Fruit fly (Drosophila melanogaster) whole organism, embryonic: ENCODE data around the gene BORCS5.
A peak's percentile ranks its signal among the peaks of the same experiment; 100 is the strongest.

Source experiments
- CG10959 ChIP-seq: fragments of 200-800 bp; sonication (Bioruptor generic); IDR thresholded peaks from 2 replicates; pipeline ENCODE4 v1.3.6; 2022; ENCODE audit warnings: missing biosample characterization, missing genetic modification characterization
- CG12299 ChIP-seq: fragments of 200-800 bp; sonication (Bioruptor generic); optimal IDR thresholded peaks from 2 replicates; lab custom pipeline; 2018; ENCODE audit warnings: missing biosample characterization, mild to moderate bottlenecking, missing genetic modification characterization
- CG12769 ChIP-seq: fragments of 200-800 bp; sonication (Bioruptor generic); optimal IDR thresholded peaks from 2 replicates; lab custom pipeline; 2019; ENCODE audit warnings: missing biosample characterization, mild to moderate bottlenecking, missing genetic modification characterization, moderate library complexity
- CG13894 ChIP-seq: fragments of 200-800 bp; sonication (Bioruptor generic); optimal IDR thresholded peaks from 3 replicates; lab custom pipeline; 2018; ENCODE audit warnings: missing biosample characterization, mild to moderate bottlenecking, missing genetic modification characterization, moderate library complexity
- CG16779 ChIP-seq: fragments of 200-800 bp; sonication (Bioruptor generic); IDR thresholded peaks from 2 replicates; pipeline ENCODE4 v1.3.6; 2022; ENCODE audit warnings: missing biosample characterization, missing genetic modification characterization
- CG17361 ChIP-seq: fragments of 200-800 bp; sonication (Bioruptor generic); IDR thresholded peaks from 3 replicates; pipeline ENCODE4 v1.3.6; 2022; ENCODE audit warnings: missing biosample characterization, missing genetic modification characterization
- CG17385 ChIP-seq: fragments of 200-800 bp; sonication (Bioruptor generic); optimal IDR thresholded peaks from 3 replicates; lab custom pipeline; 2018; ENCODE audit warnings: missing biosample characterization, mild to moderate bottlenecking, missing genetic modification characterization
- CG18476 ChIP-seq: fragments of 200-800 bp; sonication (Bioruptor generic); optimal IDR thresholded peaks from 2 replicates; lab custom pipeline; 2016; ENCODE audit warnings: missing biosample characterization, mild to moderate bottlenecking, missing genetic modification characterization
- CG31365 ChIP-seq: fragments of 200-800 bp; sonication (Bioruptor generic); optimal IDR thresholded peaks from 2 replicates; lab custom pipeline; 2018; ENCODE audit warnings: missing biosample characterization, mild to moderate bottlenecking, missing genetic modification characterization
- CG32532 ChIP-seq: fragments of 200-800 bp; sonication (Bioruptor generic); IDR thresholded peaks from 2 replicates; pipeline ENCODE4 v1.3.6; 2022; ENCODE audit warnings: missing biosample characterization, missing genetic modification characterization
- CG34422 ChIP-seq: fragments of 200-800 bp; sonication (Bioruptor generic); IDR thresholded peaks from 3 replicates; pipeline ENCODE4 v1.3.6; 2022; ENCODE audit warnings: missing biosample characterization, missing genetic modification characterization
- CG4282 ChIP-seq: fragments of 200-800 bp; sonication (Bioruptor generic); optimal IDR thresholded peaks from 2 replicates; lab custom pipeline; 2016; ENCODE audit warnings: missing biosample characterization, missing genetic modification characterization
- CG4854 ChIP-seq: fragments of 200-800 bp; sonication (Bioruptor generic); optimal IDR thresholded peaks from 2 replicates; lab custom pipeline; 2016; ENCODE audit warnings: missing biosample characterization, missing genetic modification characterization, inconsistent platforms
- CG7271 ChIP-seq: fragments of 200-800 bp; sonication (Bioruptor generic); optimal IDR thresholded peaks from 2 replicates; lab custom pipeline; 2018; ENCODE audit warnings: missing biosample characterization, mild to moderate bottlenecking, missing genetic modification characterization, moderate library complexity
- CG9609 ChIP-seq: fragments of 200-800 bp; sonication (Bioruptor generic); optimal IDR thresholded peaks from 3 replicates; lab custom pipeline; 2016; ENCODE audit warnings: missing biosample characterization, missing genetic modification characterization
- CTCF ChIP-seq: fragments of 200-800 bp; sonication (Bioruptor generic); optimal IDR thresholded peaks from 2 replicates; lab custom pipeline; 2017; ENCODE audit warnings: missing biosample characterization, mild to moderate bottlenecking, missing genetic modification characterization, moderate library complexity
- D ChIP-seq, 2 experiments: fragments of 200-800 bp in 1 of 2; fragments of >200 bp in 1 of 2; sonication (Bioruptor generic) in 1 of 2; optimal IDR thresholded peaks; 2 replicates in 1 of 2; 3 replicates in 1 of 2; lab custom pipeline; 2017; ENCODE audit warnings: mild to moderate bottlenecking in 1 of 2, missing biosample characterization in 1 of 2, missing genetic modification characterization in 1 of 2, missing genetic modification reagents in 1 of 2
- Dip3 ChIP-seq: fragments of 200-800 bp; sonication (Bioruptor generic); optimal IDR thresholded peaks from 3 replicates; lab custom pipeline; 2016; ENCODE audit warnings: missing biosample characterization, missing genetic modification characterization
- Elba2 ChIP-seq: fragments of 200-800 bp; sonication (Bioruptor generic); optimal IDR thresholded peaks from 3 replicates; lab custom pipeline; 2016; ENCODE audit warnings: missing biosample characterization, missing genetic modification characterization
- Ets65A ChIP-seq: fragments of 200-800 bp; sonication (Bioruptor generic); peaks from one replicate; lab custom pipeline; 2016; ENCODE audit warnings: missing biosample characterization, missing genetic modification characterization
- H2.0 ChIP-seq: fragments of 200-800 bp; sonication (Bioruptor generic); IDR thresholded peaks from 2 replicates; pipeline ENCODE4 v1.3.6; 2022; ENCODE audit warnings: missing biosample characterization, missing genetic modification characterization
- HLHmδ ChIP-seq: fragments of 200-800 bp; sonication (Bioruptor generic); optimal IDR thresholded peaks from 2 replicates; lab custom pipeline; 2018; ENCODE audit warnings: missing biosample characterization, mild to moderate bottlenecking, missing genetic modification characterization, moderate library complexity
- Hr78 ChIP-seq, 2 experiments: fragments of 200-800 bp in 1 of 2; fragments of >200 bp in 1 of 2; sonication (Bioruptor generic) in 1 of 2; optimal IDR thresholded peaks; 2 replicates each; lab custom pipeline; 2017 to 2019; ENCODE audit warnings: missing biosample characterization in 2 of 2, missing genetic modification characterization in 2 of 2, mild to moderate bottlenecking in 1 of 2, moderate library complexity in 1 of 2
- Med ChIP-seq: fragments of 200-800 bp; sonication (Bioruptor generic); peaks from one replicate; lab custom pipeline; 2016; ENCODE audit warnings: missing biosample characterization, missing genetic modification characterization, mild to moderate bottlenecking, inconsistent platforms, moderate library complexity
- Side ChIP-seq: fragments of 200-800 bp; sonication (Bioruptor generic); optimal IDR thresholded peaks from 2 replicates; lab custom pipeline; 2016; ENCODE audit warnings: missing biosample characterization, missing genetic modification characterization
- al ChIP-seq: fragments of 200-800 bp; sonication (Bioruptor generic); IDR thresholded peaks from 2 replicates; pipeline ENCODE4 v1.3.6; 2022; ENCODE audit warnings: missing biosample characterization, missing genetic modification characterization
- bbx ChIP-seq: fragments of 200-800 bp; sonication (Bioruptor generic); IDR thresholded peaks from 2 replicates; pipeline ENCODE4 v1.3.6; 2022; ENCODE audit warnings: missing biosample characterization, missing genetic modification characterization; ENCODE audit not compliant: partially characterized antibody
- chinmo ChIP-seq: fragments of 200-800 bp; sonication (Bioruptor generic); IDR thresholded peaks from 4 replicates; pipeline ENCODE4 v1.3.6; 2022; ENCODE audit warnings: missing biosample characterization, missing genetic modification characterization; ENCODE audit not compliant: partially characterized antibody
- crol ChIP-seq: fragments of 200-800 bp; sonication (Bioruptor generic); IDR thresholded peaks from 2 replicates; pipeline ENCODE4 v1.3.6; 2022; ENCODE audit warnings: missing biosample characterization, missing genetic modification characterization
- ewg ChIP-seq: fragments of 200-800 bp; sonication (Bioruptor generic); optimal IDR thresholded peaks from 3 replicates; lab custom pipeline; 2017; ENCODE audit warnings: mild to moderate bottlenecking, missing biosample characterization, missing genetic modification reagents, missing genetic modification characterization
- fd102C ChIP-seq: fragments of 200-800 bp; sonication (Bioruptor generic); optimal IDR thresholded peaks from 2 replicates; lab custom pipeline; 2018; ENCODE audit warnings: missing biosample characterization, mild to moderate bottlenecking, missing genetic modification characterization, moderate library complexity
- gcm ChIP-seq: fragments of 200-800 bp; sonication (Bioruptor generic); optimal IDR thresholded peaks from 2 replicates; lab custom pipeline; 2019; ENCODE audit warnings: missing biosample characterization, mild to moderate bottlenecking, missing genetic modification characterization, moderate library complexity
- ham ChIP-seq: fragments of 200-800 bp; sonication (Bioruptor generic); IDR thresholded peaks from 2 replicates; pipeline ENCODE4 v1.3.6; 2022; ENCODE audit warnings: missing biosample characterization, missing genetic modification characterization
- kah ChIP-seq: fragments of 200-800 bp; sonication (Bioruptor generic); optimal IDR thresholded peaks from 2 replicates; lab custom pipeline; 2018; ENCODE audit warnings: missing biosample characterization, mild to moderate bottlenecking, missing genetic modification characterization
- peb ChIP-seq: fragments of 200-800 bp; sonication (Bioruptor generic); IDR thresholded peaks from 2 replicates; pipeline ENCODE4 v1.3.6; 2022; ENCODE audit warnings: missing biosample characterization, missing genetic modification characterization
- psq ChIP-seq: fragments of 200-800 bp; sonication (Bioruptor generic); optimal IDR thresholded peaks from 2 replicates; lab custom pipeline; 2017; ENCODE audit warnings: missing biosample characterization, missing genetic modification characterization
- row ChIP-seq: fragments of 200-800 bp; sonication (Bioruptor generic); IDR thresholded peaks from 3 replicates; pipeline ENCODE4 v1.3.6; 2022; ENCODE audit warnings: missing biosample characterization, missing genetic modification characterization
- stc ChIP-seq: fragments of 200-800 bp; sonication (Bioruptor generic); IDR thresholded peaks from 2 replicates; pipeline ENCODE4 v1.3.6; 2022; ENCODE audit warnings: missing biosample characterization, missing genetic modification characterization
- toy ChIP-seq: fragments of 200-800 bp; sonication (Bioruptor generic); IDR thresholded peaks from 2 replicates; pipeline ENCODE4 v1.3.6; 2022; ENCODE audit warnings: missing biosample characterization, missing genetic modification characterization
- tup ChIP-seq: fragments of 200-800 bp; sonication (Bioruptor generic); optimal IDR thresholded peaks from 2 replicates; lab custom pipeline; 2016; ENCODE audit warnings: missing biosample characterization, mild to moderate bottlenecking, missing genetic modification characterization, moderate library complexity
- twi ChIP-seq: fragments of 200-800 bp; optimal IDR thresholded peaks from 2 replicates; lab custom pipeline; 2019; ENCODE audit warnings: missing biosample characterization, mild to moderate bottlenecking, missing genetic modification characterization, moderate library complexity

Gene BORCS5

dm6 chrX:11849267-11849666 lies 23.3 kb downstream of the BORCS5 start (continued):
- TF ChIP-seq CG7271 (no peak), bbx (GFP tag; lab: Robert Waterston, UW) (no peak), CG18476 (GFP tag; lab: Kevin White, UChicago) (peak; percentile 10), row (GFP tag; lab: Robert Waterston, UW) (0 out of 3 replicates have a peak, but pooled peaks have one; percentile 7), CG17361 (GFP tag; lab: Robert Waterston, UW) (no peak), CTCF (no peak), Ets65A (no peak), CG32532 (GFP tag; lab: Robert Waterston, UW) (0 out of 2 replicates have a peak, but pooled peaks have one; percentile 7), chinmo (GFP tag; lab: Robert Waterston, UW) (no peak), CG9609 (no peak), toy (GFP tag; lab: Robert Waterston, UW) (no peak), CG10959 (GFP tag; lab: Robert Waterston, UW) (no peak), psq (no peak), CG13894 (tag; lab: Kevin White, UChicago) (no peak), ewg (no peak), crol (GFP tag; lab: Robert Waterston, UW) (peak; percentile 59; the same call in 1 of the 2 replicates), H2.0 (no peak), D (optimal IDR thresholded peaks at IDR 0.05; lab: Kevin White, UChicago) (no peak), D (GFP tag; optimal IDR thresholded peaks at IDR 0.05; lab: Kevin White, UChicago) (no peak), Med (GFP tag; lab: Kevin White, UChicago) (peak; percentile 70), gcm (GFP tag; lab: Kevin White, UChicago) (no peak), al (GFP tag; lab: Robert Waterston, UW) (peak; percentile 17; the same call in 1 of the 2 replicates), CG16779 (GFP tag; lab: Robert Waterston, UW) (no peak), CG12769 (tag; lab: Kevin White, UChicago) (peak; percentile 60), stc (GFP tag; lab: Robert Waterston, UW) (no peak), Hr78 (GFP tag; optimal IDR thresholded peaks at IDR 0.05; lab: Kevin White, UChicago) (no peak), kah (GFP tag; lab: Kevin White, UChicago) (no peak), tup (GFP tag; lab: Kevin White, UChicago) (no peak), ham (GFP tag; lab: Robert Waterston, UW) (no peak), fd102C (GFP tag; lab: Kevin White, UChicago) (no peak), Side (GFP tag; lab: Kevin White, UChicago) (no peak), CG17385 (GFP tag; lab: Kevin White, UChicago) (no peak), CG31365 (tag; lab: Kevin White, UChicago) (no peak), CG4854 (GFP tag; lab: Kevin White, UChicago) (no peak), Elba2 (GFP tag; lab: Kevin White, UChicago) (no peak), CG4282 (GFP tag; lab: Kevin White, UChicago) (no peak), CG34422 (GFP tag; lab: Robert Waterston, UW) (no peak), HLHmδ (no peak), CG12299 (tag; lab: Kevin White, UChicago) (no peak), twi (tag; lab: Kevin White, UChicago) (no peak), peb (GFP tag; lab: Robert Waterston, UW) (no peak), Dip3 (no peak)
